Worm (Caenorhabditis elegans) whole organism, mixed stage, embryonic: Measurements from ENCODE around the gene C54E10.3.

Experiments used
- ces-1 ChIP-seq: fragments of 150-350 bp; optimal IDR thresholded peaks from 2 replicates; lab custom pipeline; 2014; ENCODE audit warnings: missing biosample characterization, missing genetic modification reagents, missing genetic modification characterization
- elt-1 ChIP-seq: sonication (generic microtip); optimal IDR thresholded peaks from 2 replicates; lab custom pipeline; 2017; ENCODE audit warnings: missing genetic modification characterization, mild to moderate bottlenecking, missing compliant biosample characterization, antibody characterized with exemption, moderate library complexity, borderline replicate concordance; ENCODE audit not compliant: insufficient read depth
- pha-4 ChIP-seq: fragments of 150-350 bp; optimal IDR thresholded peaks from 2 replicates; lab custom pipeline; 2018; ENCODE audit warnings: missing biosample characterization, missing genetic modification reagents, missing genetic modification characterization
- snpc-4 ChIP-seq: fragments of 150-350 bp; optimal IDR thresholded peaks from 2 replicates; lab custom pipeline; 2014; ENCODE audit warnings: missing biosample characterization, missing genetic modification characterization
- unc-62 ChIP-seq: fragments of 150-350 bp; optimal IDR thresholded peaks from 2 replicates; lab custom pipeline; 2014; ENCODE audit warnings: missing biosample characterization, missing genetic modification reagents, missing genetic modification characterization

ce11 chrV:18771390-18771789 is 39.4 kb upstream of the C54E10.3 start, which contains the start of gene clec-256:
- TF ChIP-seq elt-1 (tag; lab: Kevin White, UChicago) (no peak), snpc-4 (tag; lab: Kevin White, UChicago) (no peak), ces-1 (no peak), pha-4 (tag; lab: Kevin White, UChicago) (no peak), unc-62 (GFP tag; lab: Kevin White, UChicago) (no peak)
